Worm (Caenorhabditis elegans): ENCODE results near the gene str-67.

DNA sequence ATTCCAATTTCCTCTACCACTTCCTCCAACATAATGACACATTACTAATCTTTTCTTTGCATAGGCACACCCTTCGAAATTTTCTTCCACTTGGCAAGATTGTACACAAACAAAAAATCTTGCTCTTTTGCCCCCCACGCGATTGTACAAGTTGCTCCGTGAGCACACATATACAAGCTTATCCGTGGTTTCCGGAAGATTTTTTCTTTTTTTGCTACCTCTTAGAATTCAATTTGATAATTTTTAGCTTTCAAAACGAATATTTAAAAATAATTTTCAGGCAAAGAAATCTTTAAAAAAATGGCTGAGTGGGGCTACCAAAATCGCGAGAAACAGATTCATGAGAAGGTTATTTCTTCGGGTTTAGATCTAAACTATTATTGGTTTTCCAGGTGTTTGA lies 48.3 kb upstream of the str-67 start, which contains the start of gene Y50D4B.1:
- no peak for TF ChIP-seq ces-1 (GFP tag; optimal IDR thresholded peaks at IDR 0.05)
- TF ChIP-seq nhr-76 (tag; optimal IDR thresholded peaks at IDR 0.05): no peak
- no peak for TF ChIP-seq lin-13 (tag; optimal IDR thresholded peaks at IDR 0.05)
- no peak for TF ChIP-seq cnd-1 (tag; optimal IDR thresholded peaks at IDR 0.05)
- TF ChIP-seq mls-2 (tag; optimal IDR thresholded peaks at IDR 0.05): no peak
- TF ChIP-seq mep-1 (tag; optimal IDR thresholded peaks at IDR 0.05): no peak
- TF ChIP-seq nhr-237 (tag; optimal IDR thresholded peaks at IDR 0.05): no peak
